Worm (Caenorhabditis elegans): ENCODE results near the gene R02D5.9.

The R02D5.9 gene

ce11 chrV:14536274-14536673 lies 25.4 kb upstream of the R02D5.9 start, which contains the start of gene tag-191:
Gene tag-191, minus strand, starts transcription at chrV:14536374.
- TF ChIP-seq ham-2 (GFP tag; optimal IDR thresholded peaks at IDR 0.05) (no peak), nhr-2 (tag; optimal IDR thresholded peaks at IDR 0.05) (no peak), M03D4.4 (tag; optimal IDR thresholded peaks at IDR 0.05) (no peak), ceh-43 (GFP tag; optimal IDR thresholded peaks at IDR 0.05) (no peak), tbx-8 (GFP tag; optimal IDR thresholded peaks at IDR 0.05) (no peak), elt-3 (tag; optimal IDR thresholded peaks at IDR 0.05) (no peak), ceh-39 (tag; optimal IDR thresholded peaks at IDR 0.05) (no peak), zip-8 (tag; optimal IDR thresholded peaks at IDR 0.05) (no peak), ceh-83 (GFP tag; optimal IDR thresholded peaks at IDR 0.05) (no peak), nhr-12 (tag; optimal IDR thresholded peaks at IDR 0.05) (no peak)

DNA sequence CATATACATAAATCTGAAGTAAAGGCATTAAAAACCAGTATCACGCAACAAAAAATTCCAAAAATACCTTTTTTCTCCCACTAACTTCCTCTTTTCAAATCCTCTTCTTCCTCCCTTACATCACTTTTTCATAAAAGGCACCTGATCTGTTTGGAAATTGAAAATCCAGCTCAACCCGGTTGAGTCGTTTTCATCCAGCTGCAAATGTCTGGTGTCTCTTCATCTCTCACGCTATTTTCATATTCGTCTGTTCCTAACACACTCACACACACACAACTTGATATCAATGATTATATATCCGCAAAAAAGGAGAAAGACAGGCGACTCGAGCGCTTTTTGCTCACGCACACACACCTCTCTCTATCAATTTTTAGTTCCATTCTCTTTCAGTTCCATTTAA lies 21.5 kb upstream of the R02D5.9 start:
- TF ChIP-seq bed-3 (GFP tag; optimal IDR thresholded peaks at IDR 0.05) (no peak), ceh-43 (GFP tag; optimal IDR thresholded peaks at IDR 0.05) (no peak), nhr-237 (tag; optimal IDR thresholded peaks at IDR 0.05) (no peak)

DNA sequence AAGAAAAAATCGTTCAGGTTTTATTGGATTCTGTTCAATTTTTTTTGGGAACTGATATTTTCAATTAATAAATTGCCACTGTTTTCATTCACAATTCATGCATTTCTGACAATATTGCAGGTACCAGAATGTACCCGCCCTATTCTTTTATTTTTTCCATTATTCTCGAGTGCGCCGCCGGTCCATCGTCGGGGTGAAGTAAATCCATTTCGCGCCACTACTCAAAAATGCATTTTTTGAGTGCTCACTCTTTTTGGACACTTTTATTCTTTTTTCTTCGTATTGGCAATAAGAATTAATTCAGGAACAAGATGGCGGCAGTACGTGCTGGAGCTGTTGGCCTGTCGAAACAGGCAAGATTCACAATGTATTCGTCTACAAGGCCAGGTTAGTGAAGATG lies 19.9 kb upstream of the R02D5.9 start, which contains the start of gene kcnl-4:
kcnl-4 (plus strand) TSS at position 301 of the 400 bp plus-strand sequence.
- no peak for TF ChIP-seq nhr-28 (tag; optimal IDR thresholded peaks at IDR 0.05)
- TF ChIP-seq ham-2 (GFP tag; optimal IDR thresholded peaks at IDR 0.05) = no peak
- TF ChIP-seq ztf-11 (tag; optimal IDR thresholded peaks at IDR 0.05) = no peak
- TF ChIP-seq tbx-8 (GFP tag; optimal IDR thresholded peaks at IDR 0.05) = no peak
- no peak for TF ChIP-seq zip-8 (tag; optimal IDR thresholded peaks at IDR 0.05)
- TF ChIP-seq sem-2 (GFP tag; optimal IDR thresholded peaks at IDR 0.05) = no peak
- no peak for TF ChIP-seq nhr-76 (tag; optimal IDR thresholded peaks at IDR 0.05)
- TF ChIP-seq hlh-1 (tag; optimal IDR thresholded peaks at IDR 0.05) = no peak
- no peak for TF ChIP-seq unc-120 (tag; optimal IDR thresholded peaks at IDR 0.05; ENCODE audit: poor library complexity, severe bottlenecking)
- TF ChIP-seq drap-1 (GFP tag; optimal IDR thresholded peaks at IDR 0.05) = no peak
- no peak for TF ChIP-seq ces-1 (GFP tag; optimal IDR thresholded peaks at IDR 0.05)
- TF ChIP-seq flh-1 (GFP tag; optimal IDR thresholded peaks at IDR 0.05) = no peak
- no peak for TF ChIP-seq bed-3 (GFP tag; optimal IDR thresholded peaks at IDR 0.05)
- TF ChIP-seq M03D4.4 (tag; optimal IDR thresholded peaks at IDR 0.05) = no peak

- TF ChIP-seq unc-120 (tag; optimal IDR thresholded peaks at IDR 0.05; ENCODE audit: poor library complexity, severe bottlenecking) (no peak), unc-62 (GFP tag; optimal IDR thresholded peaks at IDR 0.05) (no peak), mep-1 (tag; optimal IDR thresholded peaks at IDR 0.05) (no peak), unc-39 (tag; optimal IDR thresholded peaks at IDR 0.05) (no peak), nhr-237 (tag; optimal IDR thresholded peaks at IDR 0.05) (no peak), ceh-39 (tag; optimal IDR thresholded peaks at IDR 0.05) (no peak), nhr-76 (tag; optimal IDR thresholded peaks at IDR 0.05) (no peak), ces-1 (GFP tag; optimal IDR thresholded peaks at IDR 0.05) (no peak), mls-2 (tag; optimal IDR thresholded peaks at IDR 0.05) (no peak), flh-1 (GFP tag; optimal IDR thresholded peaks at IDR 0.05) (no peak), sptf-1 (tag; optimal IDR thresholded peaks at IDR 0.05) (no peak), ceh-83 (GFP tag; optimal IDR thresholded peaks at IDR 0.05) (no peak), cnd-1 (tag; optimal IDR thresholded peaks at IDR 0.05) (no peak), ceh-43 (GFP tag; optimal IDR thresholded peaks at IDR 0.05) (no peak), M03D4.4 (tag; optimal IDR thresholded peaks at IDR 0.05) (no peak), drap-1 (GFP tag; optimal IDR thresholded peaks at IDR 0.05) (no peak), lin-13 (tag; optimal IDR thresholded peaks at IDR 0.05) (no peak), sem-2 (GFP tag; optimal IDR thresholded peaks at IDR 0.05) (no peak), elt-1 (tag; optimal IDR thresholded peaks at IDR 0.05; ENCODE audit: borderline replicate concordance, insufficient read depth) (no peak), tbx-8 (GFP tag; optimal IDR thresholded peaks at IDR 0.05) (no peak)
These were observed 16.3 kb upstream of the R02D5.9 start for ce11 chrV:14527210-14527609.

ce11 chrV:14525089-14525488 lies 14.2 kb upstream of the R02D5.9 start, which contains the start of gene hda-1:
Gene hda-1, plus strand, starts transcription at chrV:14525389.
- TF ChIP-seq snpc-4 (tag; optimal IDR thresholded peaks at IDR 0.05) = no peak
- no peak for TF ChIP-seq nhr-76 (tag; optimal IDR thresholded peaks at IDR 0.05)
- no peak for TF ChIP-seq lsy-2 (tag; optimal IDR thresholded peaks at IDR 0.05)
- no peak for TF ChIP-seq nhr-12 (tag; optimal IDR thresholded peaks at IDR 0.05)
- TF ChIP-seq nhr-28 (tag; optimal IDR thresholded peaks at IDR 0.05) = no peak
- no peak for TF ChIP-seq mab-5 (tag; optimal IDR thresholded peaks at IDR 0.05)
- no peak for TF ChIP-seq nhr-237 (tag; optimal IDR thresholded peaks at IDR 0.05)
- TF ChIP-seq unc-62 (GFP tag; optimal IDR thresholded peaks at IDR 0.05) = no peak
- no peak for TF ChIP-seq M03D4.4 (tag; optimal IDR thresholded peaks at IDR 0.05)
- no peak for TF ChIP-seq ceh-83 (GFP tag; optimal IDR thresholded peaks at IDR 0.05)
- TF ChIP-seq ham-2 (GFP tag; optimal IDR thresholded peaks at IDR 0.05) = no peak
- no peak for TF ChIP-seq ceh-43 (GFP tag; optimal IDR thresholded peaks at IDR 0.05)
- TF ChIP-seq ceh-39 (tag; optimal IDR thresholded peaks at IDR 0.05) = no peak

Data from whole organism, mixed stage, embryonic.